Worm (Caenorhabditis elegans): ENCODE data around the gene vab-15.

DNA sequence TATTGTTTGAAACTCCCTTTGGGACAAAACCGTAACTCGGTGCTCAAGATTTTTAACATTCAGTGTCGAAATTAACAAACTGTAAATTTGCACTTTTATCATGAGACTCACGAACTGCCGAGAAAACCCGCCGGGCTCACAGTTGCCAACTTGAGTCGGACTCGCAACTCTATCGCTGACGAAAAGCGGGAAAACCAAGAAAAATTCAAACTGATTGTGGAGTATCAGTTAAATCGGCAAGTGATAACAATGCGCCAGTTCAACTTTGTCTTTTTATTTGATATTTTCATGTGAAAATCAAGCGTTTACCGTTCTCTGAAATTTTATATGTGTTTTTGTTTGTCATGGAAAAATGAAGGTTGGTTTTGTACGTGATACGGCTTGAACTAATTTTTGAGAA, 35.5 kb downstream of the vab-15 start:
- TF ChIP-seq him-1 (tag; optimal IDR thresholded peaks at IDR 0.05) (no peak), dao-5 (tag; optimal IDR thresholded peaks at IDR 0.05) (no peak)

Measured in whole organism, L4/young adult.